Worm (Caenorhabditis elegans) whole organism, midembryonic: ENCODE data around the gene C18D11.10.

Source experiments
- T22C8.4 ChIP-seq: fragments of 200-800 bp; sonication (Bioruptor generic); IDR thresholded peaks from 2 replicates; pipeline ENCODE4 v1.3.6; 2022; ENCODE audit warnings: missing genetic modification characterization, missing compliant biosample characterization
- cog-1 ChIP-seq: sonication (generic microtip); optimal IDR thresholded peaks from 2 replicates; lab custom pipeline; 2016; ENCODE audit warnings: missing genetic modification characterization, missing compliant biosample characterization
- flt-1 ChIP-seq: fragments of 200-800 bp; sonication (Bioruptor generic); IDR thresholded peaks from 2 replicates; pipeline ENCODE4 v1.3.6; 2022; ENCODE audit warnings: missing genetic modification characterization, missing compliant biosample characterization
- klf-2 ChIP-seq: fragments of 200-800 bp; sonication (Bioruptor generic); conservative IDR thresholded peaks from 2 replicates; pipeline ENCODE4 v1.3.6; 2022; ENCODE audit warnings: missing genetic modification reagents, missing genetic modification characterization, missing compliant biosample characterization
- med-1 ChIP-seq: sonication (generic microtip); optimal IDR thresholded peaks from 2 replicates; lab custom pipeline; 2017; ENCODE audit warnings: missing genetic modification characterization, mild to moderate bottlenecking, missing compliant biosample characterization, antibody characterized with exemption, missing genetic modification reagents; ENCODE audit not compliant: insufficient read depth
- ref-1 ChIP-seq: fragments of 200-800 bp; sonication (Bioruptor generic); conservative IDR thresholded peaks from 2 replicates; pipeline ENCODE4 v1.3.6; 2022; ENCODE audit warnings: missing genetic modification reagents, missing genetic modification characterization, missing compliant biosample characterization
- tab-1 ChIP-seq: fragments of 200-800 bp; sonication (Bioruptor generic); IDR thresholded peaks from 2 replicates; pipeline ENCODE4 v1.3.6; 2022; ENCODE audit warnings: missing genetic modification characterization, missing compliant biosample characterization
- ztf-23 ChIP-seq: fragments of 200-800 bp; sonication (Bioruptor generic); IDR thresholded peaks from 2 replicates; pipeline ENCODE4 v1.3.6; 2022; ENCODE audit warnings: missing genetic modification reagents, missing genetic modification characterization, missing compliant biosample characterization
- ztf-29 ChIP-seq: fragments of 200-800 bp; sonication (Bioruptor generic); IDR thresholded peaks from 2 replicates; pipeline ENCODE4 v1.3.6; 2022; ENCODE audit warnings: missing genetic modification reagents, missing genetic modification characterization, missing compliant biosample characterization

DNA sequence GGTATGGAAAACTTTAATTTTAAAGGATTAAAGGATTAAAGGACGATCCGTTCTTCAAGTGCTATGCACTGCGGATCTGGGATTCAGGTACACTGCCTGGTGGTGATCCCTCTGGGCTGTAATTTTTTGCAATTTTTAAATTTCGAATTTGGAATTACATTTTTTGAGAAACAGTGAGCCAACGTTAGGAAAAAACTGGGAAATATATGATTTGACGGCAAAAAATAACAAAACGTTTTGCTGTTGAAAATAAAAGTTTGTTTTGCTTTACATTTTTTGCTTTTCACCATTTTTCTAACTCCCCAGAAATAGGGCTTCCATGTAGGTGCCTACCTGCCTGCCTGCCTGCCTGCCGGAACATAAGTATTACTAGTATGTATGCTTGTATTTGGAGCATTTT lies at the start of gene C18D11.10:
- TF ChIP-seq tab-1 (GFP tag; lab: Robert Waterston, UW) (no peak), ztf-23 (GFP tag; lab: Robert Waterston, UW) (no peak), flt-1 (GFP tag; lab: Robert Waterston, UW) (no peak), klf-2 (GFP tag; lab: Robert Waterston, UW) (no peak), ztf-29 (no peak), cog-1 (no peak), ref-1 (GFP tag; lab: Robert Waterston, UW) (no peak), med-1 (GFP tag; lab: Kevin White, UChicago) (no peak), T22C8.4 (GFP tag; lab: Robert Waterston, UW) (no peak)
